Fruit fly (Drosophila melanogaster) Kc167 (cell line): Measurements from ENCODE around the gene gpp.

Source experiments
- Myc ChIP-seq: fragments of >200 bp; optimal IDR thresholded peaks from 2 replicates; lab custom pipeline; 2017; ENCODE audit warnings: missing external identifiers
- Sin3A ChIP-seq: fragments of >200 bp; optimal IDR thresholded peaks from 2 replicates; lab custom pipeline; 2018; ENCODE audit warnings: missing external identifiers
- h ChIP-seq: fragments of >200 bp; optimal IDR thresholded peaks from 3 replicates; lab custom pipeline; 2018; ENCODE audit warnings: missing external identifiers
- insv ChIP-seq: fragments of >200 bp; optimal IDR thresholded peaks from 3 replicates; lab custom pipeline; 2018; ENCODE audit warnings: missing external identifiers
- psq ChIP-seq: fragments of >200 bp; optimal IDR thresholded peaks from 2 replicates; lab custom pipeline; 2017; ENCODE audit warnings: missing external identifiers
- ttk ChIP-seq: sonication (Bioruptor generic); optimal IDR thresholded peaks from 2 replicates; lab custom pipeline; 2017; ENCODE audit warnings: missing external identifiers

The gpp gene

DNA sequence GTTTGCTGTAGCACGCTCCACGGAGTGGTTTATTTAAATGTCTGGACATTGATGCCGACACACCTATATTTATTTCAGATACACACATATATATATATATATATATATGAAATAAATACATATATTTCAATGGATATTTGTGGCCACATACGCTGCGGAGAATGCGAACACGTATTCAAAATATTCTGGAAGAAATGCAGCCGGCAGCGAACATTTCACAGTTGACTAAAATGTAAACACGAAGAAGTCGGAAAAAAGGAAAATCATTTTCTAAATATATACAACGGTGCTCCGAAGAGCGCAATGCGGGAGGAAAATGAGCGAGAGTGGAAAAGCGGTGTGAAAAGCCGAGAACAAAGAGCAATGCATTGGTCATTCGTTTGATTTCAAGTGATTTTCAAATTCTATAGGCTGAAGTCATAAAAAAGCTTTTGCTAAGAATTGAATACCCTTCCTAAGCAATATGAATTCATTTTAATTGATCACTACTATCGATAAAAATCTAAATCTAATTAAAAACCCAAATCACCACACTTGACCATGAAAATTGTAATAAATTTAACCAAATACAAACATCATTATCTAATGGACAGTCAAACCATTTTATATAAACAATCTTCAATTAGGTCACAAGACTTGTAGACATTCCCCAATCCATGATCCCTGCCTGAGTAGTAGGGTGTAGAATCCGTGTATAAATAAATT lies 61.1 kb downstream of the gpp start:
- TF ChIP-seq ttk (lab: Kevin White, UChicago) (no peak), h (no peak), Sin3A (lab: Kevin White, UChicago) (no peak), Myc (no peak), psq (lab: Kevin White, UChicago) (no peak), insv (lab: Kevin White, UChicago) (no peak)

DNA sequence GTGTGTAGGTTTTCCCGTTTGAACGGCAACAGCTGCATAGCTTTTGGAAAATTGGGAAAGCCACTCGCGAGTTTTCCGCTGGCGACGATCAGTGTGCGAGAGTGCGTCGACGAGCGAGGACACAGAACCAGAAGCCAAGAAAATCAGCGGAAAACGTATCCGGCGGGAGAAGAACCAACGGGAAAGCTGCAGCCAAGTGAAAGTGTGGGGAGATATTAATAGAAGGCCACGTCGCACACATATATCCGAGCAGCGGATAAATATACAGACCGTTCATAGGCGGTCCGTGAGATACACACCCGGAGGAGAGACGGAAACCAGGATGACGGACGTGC lies 61.7 kb downstream of the gpp start, which contains the start of gene Neurochondrin:
Gene Neurochondrin, plus strand, starts transcription at position 87 of the 335 bp plus-strand sequence.
- TF ChIP-seq insv (lab: Kevin White, UChicago) (no peak), Sin3A (lab: Kevin White, UChicago) (no peak), h (no peak), psq (lab: Kevin White, UChicago) (no peak), ttk (lab: Kevin White, UChicago) (no peak), Myc (no peak)

DNA sequence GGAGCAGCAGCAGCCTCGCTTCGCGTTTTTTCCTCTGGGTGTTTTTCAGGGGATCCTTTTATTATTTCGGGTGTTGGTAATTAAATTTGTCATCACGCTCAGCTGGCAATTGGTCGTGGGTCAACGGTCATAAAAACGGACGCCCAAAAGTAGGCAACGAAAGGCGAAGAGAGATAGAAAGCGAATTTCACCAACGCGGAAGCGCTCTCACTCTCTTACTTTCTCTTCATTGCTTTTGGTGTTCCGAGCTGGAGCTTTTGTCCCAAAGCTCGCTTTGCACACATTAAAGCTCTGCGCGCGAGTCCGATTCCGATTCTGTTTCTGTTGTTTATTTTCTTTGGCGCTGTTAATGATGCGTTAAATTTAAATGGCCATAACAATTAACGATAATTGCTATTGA lies 67.8 kb downstream of the gpp start:
- TF ChIP-seq psq (lab: Kevin White, UChicago) (no peak), insv (lab: Kevin White, UChicago) (no peak), Sin3A (lab: Kevin White, UChicago) (no peak), ttk (lab: Kevin White, UChicago) (no peak), Myc (no peak), h (no peak)

DNA sequence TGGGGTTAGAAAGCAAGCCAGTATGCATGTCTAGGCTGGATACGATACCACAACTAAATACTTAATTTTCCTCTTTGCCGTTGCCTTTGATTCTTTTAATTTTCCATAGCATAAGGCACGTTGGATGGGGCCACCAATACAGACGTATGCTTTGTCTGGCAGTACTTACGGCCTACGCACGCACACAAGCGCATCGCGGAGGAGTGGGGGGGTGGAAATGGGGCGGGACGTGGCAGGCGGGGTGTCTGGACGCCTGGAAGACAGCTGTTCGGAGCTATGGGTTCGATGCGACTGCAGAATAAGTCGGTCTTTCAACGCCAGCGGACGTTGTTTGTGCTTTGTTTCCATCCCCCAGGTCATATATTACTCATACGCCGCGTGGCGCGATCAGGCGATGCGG lies 69.8 kb downstream of the gpp start:
- TF ChIP-seq Myc (no peak), psq (lab: Kevin White, UChicago) (no peak), Sin3A (lab: Kevin White, UChicago) (no peak), ttk (lab: Kevin White, UChicago) (no peak), h (no peak), insv (lab: Kevin White, UChicago) (no peak)

DNA sequence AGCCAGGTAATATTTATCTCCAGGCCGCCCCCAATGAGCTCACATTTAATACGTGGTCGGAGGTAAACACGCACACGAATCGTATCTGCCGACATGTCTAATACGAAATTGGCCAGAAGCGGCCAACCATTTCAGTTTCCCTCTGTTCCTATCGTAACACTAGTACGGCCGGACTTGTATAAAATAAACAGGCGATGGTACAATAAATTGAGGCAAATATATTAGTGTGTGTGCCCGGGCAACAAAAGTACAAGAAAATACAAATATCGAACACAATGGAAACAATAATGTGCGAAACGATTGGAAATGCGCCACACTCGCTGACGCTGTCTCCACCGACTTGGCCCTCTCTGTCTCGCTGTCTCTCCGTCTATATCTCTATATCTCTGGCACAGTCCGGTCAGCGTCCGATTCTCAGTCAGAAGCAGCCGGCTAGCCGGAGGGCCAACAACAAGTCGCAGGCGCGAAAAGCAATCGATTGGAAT lies 71.3 kb downstream of the gpp start, which contains the start of gene CG15186:
Gene CG15186, plus strand, starts transcription at position 435 of the 485 bp plus-strand sequence.
- TF ChIP-seq Sin3A (lab: Kevin White, UChicago): no peak
- no peak for TF ChIP-seq Myc
- TF ChIP-seq insv (lab: Kevin White, UChicago): no peak
- TF ChIP-seq psq (lab: Kevin White, UChicago): no peak
- TF ChIP-seq h: no peak
- no peak for TF ChIP-seq ttk (lab: Kevin White, UChicago)

DNA sequence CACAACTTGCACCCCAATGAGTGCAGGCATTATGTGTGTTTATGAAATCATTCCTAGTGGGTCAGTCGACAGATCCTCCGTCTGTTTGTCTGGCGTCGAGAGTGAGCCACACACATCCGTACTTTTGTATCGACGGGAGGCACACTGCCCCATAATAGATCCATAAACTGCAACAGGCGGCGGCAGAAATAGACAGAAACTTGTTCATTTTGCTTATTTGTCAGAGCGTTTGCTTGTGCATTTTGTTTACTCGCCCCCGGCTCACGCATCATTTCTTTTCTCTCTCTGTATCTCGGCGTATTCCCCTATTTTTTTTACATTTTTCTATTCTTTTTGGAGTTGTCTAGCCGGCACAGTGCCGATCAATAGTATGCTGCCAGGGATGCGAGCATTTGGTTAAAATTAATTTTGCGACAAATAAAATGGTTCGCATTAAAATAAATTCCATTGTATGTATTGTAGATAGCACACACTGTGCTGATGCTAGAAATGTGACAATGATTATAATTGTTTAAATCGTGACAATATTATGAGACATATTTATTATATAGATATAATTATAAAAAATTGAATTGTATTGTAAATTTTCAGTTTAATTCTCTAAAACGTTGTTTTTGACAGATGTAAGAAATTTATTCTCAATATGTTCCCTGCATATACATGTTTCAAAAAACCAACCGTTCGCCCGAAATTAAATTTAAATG lies 75.2 kb downstream of the gpp start:
- TF ChIP-seq Sin3A (lab: Kevin White, UChicago) (no peak), ttk (lab: Kevin White, UChicago) (no peak), h (no peak), insv (lab: Kevin White, UChicago) (no peak), psq (lab: Kevin White, UChicago) (no peak), Myc (no peak)

DNA sequence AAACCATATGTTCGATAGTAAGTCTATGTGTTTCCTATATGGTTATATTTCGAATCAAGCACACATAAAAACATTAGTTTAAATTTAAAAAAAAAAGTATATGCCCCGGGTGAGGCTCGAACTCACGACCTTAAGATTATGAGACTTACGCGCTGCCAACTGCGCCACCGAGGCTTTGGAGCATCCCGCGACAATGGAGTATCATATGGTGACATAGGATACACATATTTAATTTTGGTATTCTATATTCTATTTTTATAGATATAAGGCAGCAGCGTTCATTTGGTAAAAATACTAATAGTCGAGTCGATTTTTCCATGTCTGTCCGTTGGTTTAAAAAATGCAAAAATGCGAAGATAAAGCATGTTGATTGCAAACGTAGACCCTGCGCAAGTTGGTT lies 89.3 kb downstream of the gpp start:
- no peak for TF ChIP-seq Myc
- TF ChIP-seq Sin3A (lab: Kevin White, UChicago): no peak
- no peak for TF ChIP-seq h
- no peak for TF ChIP-seq insv (lab: Kevin White, UChicago)
- no peak for TF ChIP-seq ttk (lab: Kevin White, UChicago)
- no peak for TF ChIP-seq psq (lab: Kevin White, UChicago)
